Worm (Caenorhabditis elegans): Measurements from ENCODE around the gene cyp-13A11.
A peak's percentile ranks its signal among the peaks of the same experiment; 100 is the strongest.

Gene cyp-13A11

DNA sequence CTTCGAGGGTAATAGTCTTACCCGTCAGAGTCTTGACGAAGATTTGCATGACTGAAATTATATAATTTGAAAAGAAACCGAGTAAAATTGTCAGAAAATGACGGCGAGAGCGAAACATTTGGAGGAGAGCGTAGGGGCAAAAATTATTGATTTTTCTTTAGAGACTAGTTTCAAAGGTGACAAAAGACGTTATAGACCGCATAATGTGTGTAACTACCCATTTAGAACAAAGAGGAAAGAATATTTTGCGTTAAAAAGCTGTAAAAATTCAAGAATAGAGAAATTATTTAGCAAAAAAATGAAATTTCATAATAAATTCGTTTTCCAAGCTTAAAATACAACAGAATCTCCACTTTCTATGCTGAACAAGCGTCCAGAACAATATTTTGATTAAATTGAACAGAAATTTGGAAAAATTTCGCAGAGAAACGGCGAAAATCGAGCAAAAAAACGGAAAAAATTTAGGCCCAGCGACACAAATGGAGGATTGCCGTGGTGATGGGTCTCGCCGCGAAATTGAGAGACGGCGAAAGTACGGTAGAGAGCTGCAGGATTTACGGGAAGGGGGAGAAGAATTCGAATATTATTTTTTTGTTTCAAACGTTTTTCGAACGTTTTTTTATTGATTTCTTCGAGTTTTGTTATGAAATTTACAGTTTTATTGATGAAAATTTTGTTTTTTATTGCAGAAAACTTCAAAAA lies 42.2 kb upstream of the cyp-13A11 start, which contains the start of the genes ubq-2 and frg-1:
ubq-2 (minus strand) TSS at position 51 of the 702 bp plus-strand sequence.
frg-1 (plus strand) TSS at position 690 of the 702 bp plus-strand sequence.
- TF ChIP-seq zag-1 (tag; optimal IDR thresholded peaks at IDR 0.05) (no peak), nhr-28 (tag; optimal IDR thresholded peaks at IDR 0.05) (peak; percentile 57), R02D3.7 (tag; optimal IDR thresholded peaks at IDR 0.05) (peak; percentile 96), sdz-12 (GFP tag; optimal IDR thresholded peaks at IDR 0.05) (no peak), snpc-1.2 (GFP tag; IDR thresholded peaks at IDR 0.05) (0 out of 2 replicates have a peak, but pooled peaks have one; percentile 42), cey-2 (tag; optimal IDR thresholded peaks at IDR 0.05; ENCODE audit: borderline replicate concordance, insufficient read depth) (no peak), dpl-1 (GFP tag; optimal IDR thresholded peaks at IDR 0.05) (peak; percentile 83), arid-1 (GFP tag; conservative IDR thresholded peaks at IDR 0.05) (peak; percentile 80), F10B5.3 (tag; optimal IDR thresholded peaks at IDR 0.05) (peak; percentile 2), lin-38 (GFP tag; IDR thresholded peaks at IDR 0.05) (peak; percentile 88), nhr-10 (tag; optimal IDR thresholded peaks at IDR 0.05) (no peak), saeg-2 (GFP tag; IDR thresholded peaks at IDR 0.05) (no peak), nhr-76 (tag; optimal IDR thresholded peaks at IDR 0.05) (no peak), nhr-102 (tag; optimal IDR thresholded peaks at IDR 0.05) (peak; percentile 77), unc-62 (GFP tag; optimal IDR thresholded peaks at IDR 0.05 in 1 of 2) (peak in 1 of 2 experiments; percentile 57), unc-62 (tag; optimal IDR thresholded peaks at IDR 0.05) (no peak), daf-8 (GFP tag; IDR thresholded peaks at IDR 0.05) (no peak), lir-3 (tag; optimal IDR thresholded peaks at IDR 0.05) (no peak), mxl-3 (GFP tag; optimal IDR thresholded peaks at IDR 0.05) (no peak), Y105C5A.15 (GFP tag; IDR thresholded peaks at IDR 0.05) (no peak), daf-12 (tag; optimal IDR thresholded peaks at IDR 0.05) (no peak), Y5F2A.4 (GFP tag; optimal IDR thresholded peaks at IDR 0.05) (no peak), zfp-3 (GFP tag; conservative IDR thresholded peaks at IDR 0.05) (0 out of 2 replicates have a peak, but pooled peaks have one; percentile 21), hlh-30 (tag; optimal IDR thresholded peaks at IDR 0.05; ENCODE audit: insufficient read depth) (peak; percentile 74), aly-2 (tag; optimal IDR thresholded peaks at IDR 0.05) (no peak), mes-2 (tag; optimal IDR thresholded peaks at IDR 0.05; ENCODE audit: poor library complexity, severe bottlenecking) (peak; percentile 93), duxl-1 (tag; optimal IDR thresholded peaks at IDR 0.05; ENCODE audit: poor library complexity) (peak; percentile 58), fos-1 (tag; optimal IDR thresholded peaks at IDR 0.05) (no peak), ceh-62 (tag; optimal IDR thresholded peaks at IDR 0.05) (no peak), ces-1 (GFP tag; optimal IDR thresholded peaks at IDR 0.05) (no peak), lin-13 (GFP tag; optimal IDR thresholded peaks at IDR 0.05) (peak; percentile 79), zip-2 (tag; optimal IDR thresholded peaks at IDR 0.05) (peak; percentile 2), F44E2.7 (GFP tag; IDR thresholded peaks at IDR 0.05) (no peak), zfp-2 (tag; optimal IDR thresholded peaks at IDR 0.05) (peak; percentile 43), nhr-6 (tag; optimal IDR thresholded peaks at IDR 0.05) (peak; percentile 53), daf-16 (GFP tag; optimal IDR thresholded peaks at IDR 0.05) (no peak), daf-16 (tag; optimal IDR thresholded peaks at IDR 0.05) (no peak), ZK546.5 (tag; optimal IDR thresholded peaks at IDR 0.05) (peak in 1 of 2 experiments; percentile 19), nhr-41 (GFP tag; IDR thresholded peaks at IDR 0.05) (no peak), pqm-1 (tag; optimal IDR thresholded peaks at IDR 0.05) (no peak), madf-9 (GFP tag; conservative IDR thresholded peaks at IDR 0.05) (no peak), madf-5 (GFP tag; IDR thresholded peaks at IDR 0.05) (no peak), hlh-11 (tag; optimal IDR thresholded peaks at IDR 0.05) (peak; percentile 77), ceh-32 (tag; optimal IDR thresholded peaks at IDR 0.05; ENCODE audit: poor library complexity) (no peak), dmd-8 (GFP tag; IDR thresholded peaks at IDR 0.05) (no peak), mdl-1 (tag; optimal IDR thresholded peaks at IDR 0.05) (peak in 1 of 2 experiments; percentile 32), daf-19 (GFP tag; conservative IDR thresholded peaks at IDR 0.05) (no peak), ceh-44 (GFP tag; IDR thresholded peaks at IDR 0.05) (0 out of 2 replicates have a peak, but pooled peaks have one; percentile 37), nhr-48 (tag; optimal IDR thresholded peaks at IDR 0.05) (peak; percentile 1), hmg-1.1 (GFP tag; IDR thresholded peaks at IDR 0.05) (peak; percentile 83)
